Worm (Caenorhabditis elegans): Measurements from ENCODE around the gene C16C8.10.

DNA sequence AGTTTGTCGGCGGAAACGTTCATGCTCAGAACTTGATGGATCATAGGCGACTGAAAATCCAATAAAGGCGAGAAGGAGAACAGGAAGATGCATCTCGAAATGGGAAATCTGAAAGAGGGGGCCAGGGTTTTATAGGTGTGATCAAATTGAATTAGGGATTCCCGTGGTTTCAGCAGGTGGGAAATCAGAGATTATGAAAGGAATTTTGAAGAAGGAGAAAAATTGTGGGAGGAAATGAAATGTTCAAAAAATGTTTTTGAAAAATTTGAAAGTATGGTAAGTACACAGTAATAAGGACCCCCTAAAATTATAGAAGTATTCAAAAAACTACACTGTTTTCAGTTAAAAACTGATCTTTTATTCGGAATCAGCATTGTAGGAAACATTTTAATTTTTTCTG is 6.1 kb upstream of the C16C8.10 start, which contains the start of gene Y49F6B.20:
- no peak for TF ChIP-seq mdl-1 (tag; optimal IDR thresholded peaks at IDR 0.05)
- no peak for TF ChIP-seq R02D3.7 (tag; optimal IDR thresholded peaks at IDR 0.05)
- no peak for TF ChIP-seq zag-1 (tag; optimal IDR thresholded peaks at IDR 0.05)
- no peak for TF ChIP-seq sma-9 (GFP tag; optimal IDR thresholded peaks at IDR 0.05)
- TF ChIP-seq sma-9 (tag; optimal IDR thresholded peaks at IDR 0.05) = no peak
- no peak for TF ChIP-seq nhr-237 (tag; optimal IDR thresholded peaks at IDR 0.05)

Data from whole organism, L2 larva.